Fruit fly (Drosophila melanogaster) whole organism, embryonic: Measurements from ENCODE around the gene CG43072.

Experiments used
- ATbp ChIP-seq: fragments of 200-800 bp; sonication (Bioruptor generic); optimal IDR thresholded peaks from 2 replicates; lab custom pipeline; 2017; ENCODE audit warnings: missing biosample characterization, mild to moderate bottlenecking, missing genetic modification characterization, missing genetic modification reagents
- Atf3 ChIP-seq: fragments of 200-800 bp; sonication (Bioruptor generic); optimal IDR thresholded peaks from 3 replicates; lab custom pipeline; 2016; ENCODE audit warnings: missing biosample characterization, missing genetic modification characterization
- Blimp-1 ChIP-seq: fragments of 200-800 bp; sonication (Bioruptor generic); optimal IDR thresholded peaks from 3 replicates; lab custom pipeline; 2018; ENCODE audit warnings: missing biosample characterization, missing genetic modification characterization, mild to moderate bottlenecking, moderate library complexity, missing genetic modification reagents
- C15 ChIP-seq: fragments of 200-800 bp; sonication (Bioruptor generic); IDR thresholded peaks from 3 replicates; pipeline ENCODE4 v1.3.6; 2022; ENCODE audit warnings: missing biosample characterization, missing genetic modification characterization
- CG10274 ChIP-seq: fragments of 200-800 bp; sonication (Bioruptor generic); optimal IDR thresholded peaks from 3 replicates; lab custom pipeline; 2017; ENCODE audit warnings: missing biosample characterization, mild to moderate bottlenecking, missing genetic modification characterization
- CG12391 ChIP-seq: fragments of 200-800 bp; sonication (Bioruptor generic); optimal IDR thresholded peaks from 3 replicates; lab custom pipeline; 2018; ENCODE audit warnings: missing biosample characterization, mild to moderate bottlenecking, missing genetic modification characterization, moderate library complexity
- CG14014 ChIP-seq: fragments of 200-800 bp; sonication (Bioruptor generic); IDR thresholded peaks from 2 replicates; pipeline ENCODE4 v1.3.6; 2022; ENCODE audit warnings: missing biosample characterization, missing genetic modification characterization
- CG1529 ChIP-seq: fragments of 200-800 bp; sonication (Bioruptor generic); optimal IDR thresholded peaks from 3 replicates; lab custom pipeline; 2018; ENCODE audit warnings: missing biosample characterization, missing genetic modification characterization
- CG1603 ChIP-seq: fragments of 200-800 bp; sonication (Bioruptor generic); optimal IDR thresholded peaks from 2 replicates; lab custom pipeline; 2019; ENCODE audit warnings: missing biosample characterization, mild to moderate bottlenecking, missing genetic modification characterization, moderate library complexity
- CG16779 ChIP-seq: fragments of 200-800 bp; sonication (Bioruptor generic); IDR thresholded peaks from 2 replicates; pipeline ENCODE4 v1.3.6; 2022; ENCODE audit warnings: missing biosample characterization, missing genetic modification characterization
- CG18262 ChIP-seq: fragments of 200-800 bp; optimal IDR thresholded peaks from 3 replicates; lab custom pipeline; 2019; ENCODE audit warnings: missing biosample characterization, mild to moderate bottlenecking, missing genetic modification characterization, moderate library complexity
- CG2129 ChIP-seq: fragments of 200-800 bp; sonication (Bioruptor generic); IDR thresholded peaks from 2 replicates; pipeline ENCODE4 v1.3.6; 2022; ENCODE audit warnings: missing biosample characterization, missing genetic modification characterization; ENCODE audit not compliant: partially characterized antibody
- CG30431 ChIP-seq: fragments of 200-800 bp; sonication (Bioruptor generic); optimal IDR thresholded peaks from 2 replicates; lab custom pipeline; 2017; ENCODE audit warnings: missing biosample characterization, missing genetic modification characterization
- CG33557 ChIP-seq: fragments of 200-800 bp; sonication (Bioruptor generic); optimal IDR thresholded peaks from 2 replicates; lab custom pipeline; 2019; ENCODE audit warnings: missing biosample characterization, mild to moderate bottlenecking, missing genetic modification characterization, moderate library complexity
- CG3838 ChIP-seq: fragments of 200-800 bp; sonication (Bioruptor generic); optimal IDR thresholded peaks from 3 replicates; lab custom pipeline; 2016; ENCODE audit warnings: missing biosample characterization, missing genetic modification characterization
- CG4404 ChIP-seq: fragments of 200-800 bp; sonication (Bioruptor generic); IDR thresholded peaks from 2 replicates; pipeline ENCODE4 v1.3.6; 2022; ENCODE audit warnings: missing biosample characterization, missing genetic modification characterization
- CG6689 ChIP-seq: fragments of 200-800 bp; sonication (Bioruptor generic); IDR thresholded peaks from 2 replicates; pipeline ENCODE4 v1.3.6; 2022; ENCODE audit warnings: missing biosample characterization, missing genetic modification characterization
- CG8281 ChIP-seq: fragments of 200-800 bp; sonication (Bioruptor generic); optimal IDR thresholded peaks from 2 replicates; lab custom pipeline; 2018; ENCODE audit warnings: missing biosample characterization, mild to moderate bottlenecking, missing genetic modification characterization, moderate library complexity
- CG8359 ChIP-seq: fragments of 200-800 bp; sonication (Bioruptor generic); optimal IDR thresholded peaks from 2 replicates; lab custom pipeline; 2017; ENCODE audit warnings: missing biosample characterization, mild to moderate bottlenecking, missing genetic modification characterization, borderline replicate concordance
- CG8388 ChIP-seq: fragments of 200-800 bp; sonication (Bioruptor generic); optimal IDR thresholded peaks from 2 replicates; lab custom pipeline; 2019; ENCODE audit warnings: missing biosample characterization, mild to moderate bottlenecking, missing genetic modification characterization, moderate library complexity
- CG9609 ChIP-seq: fragments of 200-800 bp; sonication (Bioruptor generic); optimal IDR thresholded peaks from 3 replicates; lab custom pipeline; 2016; ENCODE audit warnings: missing biosample characterization, missing genetic modification characterization
- Hand ChIP-seq: fragments of 200-800 bp; sonication (Bioruptor generic); optimal IDR thresholded peaks from 2 replicates; lab custom pipeline; 2017; ENCODE audit warnings: mild to moderate bottlenecking, missing biosample characterization, missing genetic modification reagents, missing genetic modification characterization
- Hmx ChIP-seq: fragments of 200-800 bp; sonication (Bioruptor generic); optimal IDR thresholded peaks from 2 replicates; lab custom pipeline; 2016; ENCODE audit warnings: missing biosample characterization, missing genetic modification characterization
- MESR4 ChIP-seq: fragments of 200-800 bp; sonication (Bioruptor generic); optimal IDR thresholded peaks from 2 replicates; lab custom pipeline; 2018; ENCODE audit warnings: missing biosample characterization, mild to moderate bottlenecking, missing genetic modification characterization, moderate library complexity
- MTF-1 ChIP-seq: fragments of 200-800 bp; sonication (Bioruptor generic); optimal IDR thresholded peaks from 2 replicates; lab custom pipeline; 2018; ENCODE audit warnings: missing biosample characterization, mild to moderate bottlenecking, missing genetic modification characterization, borderline replicate concordance
- Neu2 ChIP-seq: fragments of 200-800 bp; sonication (Bioruptor generic); optimal IDR thresholded peaks from 3 replicates; lab custom pipeline; 2016; ENCODE audit warnings: missing biosample characterization, missing genetic modification characterization, borderline replicate concordance
- Ravus ChIP-seq: fragments of 200-800 bp; sonication (Bioruptor generic); IDR thresholded peaks from 2 replicates; pipeline ENCODE4 v1.3.6; 2022; ENCODE audit warnings: missing biosample characterization, missing genetic modification characterization
- Sox102F ChIP-seq: fragments of 200-800 bp; sonication (Bioruptor generic); optimal IDR thresholded peaks from 2 replicates; lab custom pipeline; 2018; ENCODE audit warnings: missing biosample characterization, mild to moderate bottlenecking, missing genetic modification characterization, moderate library complexity
- ap ChIP-seq: fragments of 200-800 bp; sonication (Bioruptor generic); IDR thresholded peaks from 2 replicates; pipeline ENCODE4 v1.3.6; 2022; ENCODE audit warnings: missing biosample characterization, missing genetic modification characterization
- az2 ChIP-seq: fragments of 200-800 bp; sonication (Bioruptor generic); optimal IDR thresholded peaks from 3 replicates; lab custom pipeline; 2016; ENCODE audit warnings: missing biosample characterization, missing genetic modification characterization
- bigmax ChIP-seq: fragments of 200-800 bp; sonication (Bioruptor generic); optimal IDR thresholded peaks from 2 replicates; lab custom pipeline; 2018; ENCODE audit warnings: missing biosample characterization, mild to moderate bottlenecking, missing genetic modification characterization
- chif ChIP-seq, 2 experiments: fragments of 200-800 bp; sonication (Bioruptor generic); optimal IDR thresholded peaks; 3 replicates each; lab custom pipeline; 2016; ENCODE audit warnings: missing biosample characterization in 2 of 2, missing genetic modification characterization in 2 of 2
- ewg ChIP-seq: fragments of 200-800 bp; sonication (Bioruptor generic); optimal IDR thresholded peaks from 3 replicates; lab custom pipeline; 2017; ENCODE audit warnings: mild to moderate bottlenecking, missing biosample characterization, missing genetic modification reagents, missing genetic modification characterization
- fd96Cb ChIP-seq: fragments of 200-800 bp; sonication (Bioruptor generic); optimal IDR thresholded peaks from 2 replicates; lab custom pipeline; 2018; ENCODE audit warnings: missing biosample characterization, mild to moderate bottlenecking, missing genetic modification characterization, moderate library complexity
- gem ChIP-seq: fragments of 200-800 bp; sonication (Bioruptor generic); optimal IDR thresholded peaks from 2 replicates; lab custom pipeline; 2019; ENCODE audit warnings: missing biosample characterization, mild to moderate bottlenecking, missing genetic modification characterization, moderate library complexity
- grn ChIP-seq: fragments of 200-800 bp; sonication (Bioruptor generic); optimal IDR thresholded peaks from 3 replicates; lab custom pipeline; 2017; ENCODE audit warnings: missing biosample characterization, missing genetic modification characterization
- gsb-n ChIP-seq: fragments of 200-800 bp; sonication (Bioruptor generic); optimal IDR thresholded peaks from 3 replicates; lab custom pipeline; 2018; ENCODE audit warnings: missing biosample characterization, mild to moderate bottlenecking, missing genetic modification characterization
- jing ChIP-seq: fragments of 200-800 bp; sonication (Bioruptor generic); optimal IDR thresholded peaks from 2 replicates; lab custom pipeline; 2018; ENCODE audit warnings: missing biosample characterization, mild to moderate bottlenecking, missing genetic modification characterization
- ken ChIP-seq: fragments of 200-800 bp; sonication (Bioruptor generic); IDR thresholded peaks from 3 replicates; pipeline ENCODE4 v1.3.6; 2022; ENCODE audit warnings: missing biosample characterization, missing genetic modification characterization
- knrl ChIP-seq: fragments of 200-800 bp; sonication (Bioruptor generic); IDR thresholded peaks from 3 replicates; pipeline ENCODE4 v1.3.6; 2022; ENCODE audit warnings: missing biosample characterization, missing genetic modification characterization; ENCODE audit not compliant: partially characterized antibody
- nom ChIP-seq: fragments of 200-800 bp; sonication (Bioruptor generic); optimal IDR thresholded peaks from 2 replicates; lab custom pipeline; 2017; ENCODE audit warnings: missing biosample characterization, missing genetic modification characterization, mild to moderate bottlenecking, moderate library complexity, missing genetic modification reagents
- otp ChIP-seq: fragments of 200-800 bp; sonication (Bioruptor generic); IDR thresholded peaks from 3 replicates; pipeline ENCODE4, ENCODE4 v1.3.6; 2022; ENCODE audit warnings: missing biosample characterization, missing genetic modification characterization
- pum ChIP-seq: fragments of 200-800 bp; sonication (Bioruptor generic); optimal IDR thresholded peaks from 2 replicates; lab custom pipeline; 2016; ENCODE audit warnings: missing biosample characterization, missing genetic modification characterization
- row ChIP-seq: fragments of 200-800 bp; sonication (Bioruptor generic); IDR thresholded peaks from 3 replicates; pipeline ENCODE4 v1.3.6; 2022; ENCODE audit warnings: missing biosample characterization, missing genetic modification characterization
- sens ChIP-seq: fragments of 200-800 bp; sonication (Bioruptor generic); peaks from one replicate; lab custom pipeline; 2016; ENCODE audit warnings: missing biosample characterization, missing genetic modification characterization
- sens-2 ChIP-seq: fragments of 200-800 bp; sonication (Bioruptor generic); IDR thresholded peaks from 2 replicates; pipeline ENCODE4 v1.3.6; 2022; ENCODE audit warnings: missing biosample characterization, missing genetic modification characterization
- usp ChIP-seq: fragments of >200 bp; optimal IDR thresholded peaks from 2 replicates; lab custom pipeline; 2017; ENCODE audit warnings: missing biosample characterization, missing genetic modification characterization
- vvl ChIP-seq: fragments of 200-800 bp; sonication (Bioruptor generic); IDR thresholded peaks from 2 replicates; pipeline ENCODE4 v1.3.6; 2022; ENCODE audit warnings: missing biosample characterization, missing genetic modification characterization
- wdn ChIP-seq: fragments of 200-800 bp; sonication (Bioruptor generic); IDR thresholded peaks from 2 replicates; pipeline ENCODE4 v1.3.6; 2022; ENCODE audit warnings: missing biosample characterization, missing genetic modification characterization
- zf30C ChIP-seq: fragments of 200-800 bp; sonication (Bioruptor generic); optimal IDR thresholded peaks from 3 replicates; lab custom pipeline; 2018; ENCODE audit warnings: missing biosample characterization, mild to moderate bottlenecking, missing genetic modification characterization

CG43072 gene

DNA sequence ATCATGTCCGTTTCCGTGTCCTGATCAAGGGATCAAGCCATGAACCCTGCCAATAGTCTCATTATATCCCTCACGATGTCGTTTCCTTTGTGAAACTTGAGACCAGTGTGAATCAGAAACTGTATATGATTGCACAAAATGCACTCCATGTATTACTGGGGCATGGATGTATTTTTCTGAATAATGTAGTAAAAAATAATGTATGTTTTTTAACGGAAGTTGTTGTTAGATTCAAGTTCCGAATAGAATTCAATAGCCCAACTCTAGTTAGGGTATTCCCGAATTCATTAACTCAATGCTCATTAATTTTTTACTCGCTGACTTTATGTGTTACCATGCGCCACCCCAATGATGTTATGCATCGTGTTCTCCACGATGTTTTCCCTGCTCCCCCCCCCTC is 20.9 kb upstream of the CG43072 start (continued):
- no peak for TF ChIP-seq nom
- no peak for TF ChIP-seq ap (GFP tag; lab: Robert Waterston, UW)
- TF ChIP-seq CG8281 (tag; lab: Kevin White, UChicago) = no peak
- peak; percentile 46; the same call in 1 of the 2 replicates for TF ChIP-seq CG6689
- TF ChIP-seq Hmx (GFP tag; lab: Kevin White, UChicago) = no peak
- TF ChIP-seq MTF-1 (GFP tag; lab: Kevin White, UChicago) = no peak
- TF ChIP-seq sens (GFP tag; lab: Kevin White, UChicago) = peak; percentile 67
- TF ChIP-seq CG3838 (GFP tag; lab: Kevin White, UChicago) = no peak
- no peak for TF ChIP-seq CG2129 (GFP tag; lab: Robert Waterston, UW)
- no peak for TF ChIP-seq Atf3
- no peak for TF ChIP-seq jing (GFP tag; lab: Kevin White, UChicago)
- TF ChIP-seq pum (GFP tag; lab: Kevin White, UChicago) = no peak
- no peak for TF ChIP-seq CG8388 (GFP tag; lab: Kevin White, UChicago)
- TF ChIP-seq Neu2 (GFP tag; lab: Kevin White, UChicago) = no peak
- TF ChIP-seq CG10274 (GFP tag; lab: Kevin White, UChicago) = no peak
- TF ChIP-seq CG30431 (GFP tag; lab: Kevin White, UChicago) = no peak

dm6 chr3L:21046107-21046708 is 19.4 kb upstream of the CG43072 start:
- TF ChIP-seq CG9609 (GFP tag; lab: Kevin White, UChicago) = no peak
- no peak for TF ChIP-seq knrl (GFP tag; lab: Robert Waterston, UW)
- no peak for TF ChIP-seq gsb-n (tag; lab: Kevin White, UChicago)
- TF ChIP-seq sens-2 (GFP tag; lab: Robert Waterston, UW) = no peak
- TF ChIP-seq CG1529 (GFP tag; lab: Kevin White, UChicago) = no peak
- TF ChIP-seq wdn = no peak
- no peak for TF ChIP-seq Hand (GFP tag; lab: Kevin White, UChicago)
- TF ChIP-seq Ravus = no peak
- no peak for TF ChIP-seq C15 (GFP tag; lab: Robert Waterston, UW)
- TF ChIP-seq CG4404 (GFP tag; lab: Robert Waterston, UW) = no peak
- TF ChIP-seq MESR4 = no peak
- no peak for TF ChIP-seq ATbp
- TF ChIP-seq CG14014 (GFP tag; lab: Robert Waterston, UW) = no peak
- no peak for TF ChIP-seq CG8359 (GFP tag; lab: Kevin White, UChicago)
- TF ChIP-seq chif (GFP tag; optimal IDR thresholded peaks at IDR 0.05; lab: Kevin White, UChicago) = peak in 1 of 2 experiments; percentile 17
- no peak for TF ChIP-seq bigmax (GFP tag; lab: Kevin White, UChicago)
- TF ChIP-seq CG16779 (GFP tag; lab: Robert Waterston, UW) = no peak
- TF ChIP-seq ken = no peak
- TF ChIP-seq otp = no peak
- peak; percentile 7 for TF ChIP-seq az2 (GFP tag; lab: Kevin White, UChicago)
- no peak for TF ChIP-seq usp
- no peak for TF ChIP-seq CG33557 (GFP tag; lab: Kevin White, UChicago)
- TF ChIP-seq Sox102F = peak; percentile 40
- TF ChIP-seq gem = peak; percentile 43
- no peak for TF ChIP-seq row (GFP tag; lab: Robert Waterston, UW)
- no peak for TF ChIP-seq ewg (GFP tag; lab: Kevin White, UChicago)
- TF ChIP-seq vvl (GFP tag; lab: Robert Waterston, UW) = 0 out of 2 replicates have a peak, but pooled peaks have one; percentile 24
- peak; percentile 24 for TF ChIP-seq Blimp-1
- peak; percentile 34 for TF ChIP-seq CG18262 (tag; lab: Kevin White, UChicago)
- TF ChIP-seq CG1603 (tag; lab: Kevin White, UChicago) = peak; percentile 52
- peak; percentile 11 for TF ChIP-seq CG12391 (tag; lab: Kevin White, UChicago)
- no peak for TF ChIP-seq zf30C
- peak; percentile 8 for TF ChIP-seq fd96Cb (tag; lab: Kevin White, UChicago)
- no peak for TF ChIP-seq grn (GFP tag; lab: Kevin White, UChicago)
